Comparison of ENCODE assay signal across 6 worm cellular contexts in the genomic region with DNA sequence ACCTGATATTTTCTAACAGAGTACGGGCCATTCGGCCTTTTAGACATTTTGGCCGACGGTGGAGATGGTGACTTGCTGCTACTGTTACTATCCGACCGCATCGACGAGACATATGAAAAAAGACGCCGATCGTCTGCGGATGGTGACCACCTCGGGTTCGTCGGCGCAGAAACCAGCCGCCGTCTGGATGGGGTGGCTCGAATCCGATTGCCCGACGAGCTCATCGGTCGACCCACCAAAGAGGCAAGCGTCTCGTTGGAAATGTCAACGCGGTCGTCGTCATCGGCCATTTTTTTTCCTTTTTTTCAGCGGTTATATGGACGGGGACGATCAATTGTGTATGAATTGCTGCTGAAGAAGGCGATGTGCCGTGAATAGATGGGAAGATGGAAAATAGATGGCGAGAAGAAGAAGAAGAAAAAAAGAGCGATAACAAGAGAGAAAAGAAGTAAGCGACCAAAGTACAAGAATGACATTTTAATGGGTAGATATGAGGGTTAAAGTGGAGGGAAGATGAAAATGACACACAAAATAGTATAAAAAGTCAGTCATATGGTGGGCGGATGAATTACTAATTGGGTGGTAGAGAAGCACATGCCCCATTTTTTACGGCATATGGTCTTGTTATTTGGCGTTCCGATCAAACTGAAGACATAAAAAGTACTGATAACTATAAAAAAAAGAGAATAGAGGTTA.
TF ChIP-seq lines count a peak whose summit lies in the region.

No protein-coding gene starts in this region.

TF ChIP-seq in whole organism, L1 larva, 84 proteins besides CTCF, POLR2A, EP300 and RAD21:
- TF ChIP-seq elt-2 (tag; optimal IDR thresholded peaks at IDR 0.05; lab: Kevin White, UChicago) (no peak), lin-14 (GFP tag; optimal IDR thresholded peaks at IDR 0.05; lab: Kevin White, UChicago) (peak; percentile 54), pag-3 (tag; optimal IDR thresholded peaks at IDR 0.05; lab: Kevin White, UChicago; ENCODE audit: borderline replicate concordance, insufficient read depth) (peak; percentile 42), ces-1 (GFP tag; optimal IDR thresholded peaks at IDR 0.05; lab: Kevin White, UChicago) (no peak), fkh-10 (GFP tag; optimal IDR thresholded peaks at IDR 0.05; lab: Kevin White, UChicago) (no peak), isw-1 (GFP tag; IDR thresholded peaks at IDR 0.05; lab: Robert Waterston, UW) (peak; percentile 3; the same call in 1 of the 2 replicates), zag-1 (tag; optimal IDR thresholded peaks at IDR 0.05; lab: Kevin White, UChicago) (no peak), nhr-85 (tag; lab: Kevin White, UChicago) (peak; percentile 58), ceh-82 (tag; optimal IDR thresholded peaks at IDR 0.05; lab: Kevin White, UChicago) (peak in 1 of 3 experiments; percentile 24), nhr-19 (GFP tag; conservative IDR thresholded peaks at IDR 0.05; lab: Robert Waterston, UW) (no peak), lsy-2 (tag; optimal IDR thresholded peaks at IDR 0.05; lab: Kevin White, UChicago) (no peak), alr-1 (tag; optimal IDR thresholded peaks at IDR 0.05; lab: Kevin White, UChicago; ENCODE audit: borderline replicate concordance) (no peak), Y116A8C.19 (tag; optimal IDR thresholded peaks at IDR 0.05; lab: Kevin White, UChicago; ENCODE audit: borderline replicate concordance) (no peak)

TF ChIP-seq in whole organism, L2 larva, 48 proteins besides CTCF, POLR2A, EP300 and RAD21 (continues in another document):
- TF ChIP-seq nhr-11 (tag; optimal IDR thresholded peaks at IDR 0.05; lab: Kevin White, UChicago) (no peak), mdl-1 (tag; optimal IDR thresholded peaks at IDR 0.05; lab: Kevin White, UChicago) (no peak), nhr-237 (tag; optimal IDR thresholded peaks at IDR 0.05; lab: Kevin White, UChicago) (no peak), snpc-4 (tag; optimal IDR thresholded peaks at IDR 0.05; lab: Kevin White, UChicago) (no peak), sma-9 (GFP tag; optimal IDR thresholded peaks at IDR 0.05; lab: Kevin White, UChicago) (peak; percentile 14), sma-9 (tag; optimal IDR thresholded peaks at IDR 0.05; lab: Kevin White, UChicago) (no peak), nhr-21 (tag; optimal IDR thresholded peaks at IDR 0.05; lab: Kevin White, UChicago) (no peak), blmp-1 (tag; optimal IDR thresholded peaks at IDR 0.05; lab: Kevin White, UChicago; ENCODE audit: insufficient read depth) (peak; percentile 5), lin-39 (tag; optimal IDR thresholded peaks at IDR 0.05; lab: Kevin White, UChicago) (no peak), R02D3.7 (tag; optimal IDR thresholded peaks at IDR 0.05; lab: Kevin White, UChicago) (no peak), mbf-1 (tag; optimal IDR thresholded peaks at IDR 0.05; lab: Kevin White, UChicago) (no peak), lsy-2 (tag; optimal IDR thresholded peaks at IDR 0.05; lab: Kevin White, UChicago) (peak in 1 of 2 experiments; percentile 1), nhr-6 (tag; optimal IDR thresholded peaks at IDR 0.05; lab: Kevin White, UChicago) (no peak), mab-5 (tag; optimal IDR thresholded peaks at IDR 0.05; lab: Kevin White, UChicago) (no peak), skn-1 (tag; optimal IDR thresholded peaks at IDR 0.05; lab: Kevin White, UChicago) (no peak)

TF ChIP-seq in whole organism, L3 larva, 47 proteins besides CTCF, POLR2A, EP300 and RAD21 (continues in another document):
- TF ChIP-seq fkh-2 (tag; optimal IDR thresholded peaks at IDR 0.05; lab: Kevin White, UChicago) = no peak
- TF ChIP-seq lsy-12 (tag; optimal IDR thresholded peaks at IDR 0.05; lab: Kevin White, UChicago) = no peak
- no peak for TF ChIP-seq ztf-11 (tag; optimal IDR thresholded peaks at IDR 0.05; lab: Kevin White, UChicago)
- no peak for TF ChIP-seq nhr-12 (tag; optimal IDR thresholded peaks at IDR 0.05; lab: Kevin White, UChicago)
- no peak for TF ChIP-seq R02D3.7 (tag; optimal IDR thresholded peaks at IDR 0.05; lab: Kevin White, UChicago)
- no peak for TF ChIP-seq jun-1 (tag; optimal IDR thresholded peaks at IDR 0.05; lab: Kevin White, UChicago)
- TF ChIP-seq nhr-76 (tag; optimal IDR thresholded peaks at IDR 0.05; lab: Kevin White, UChicago) = no peak
- no peak for TF ChIP-seq nfya-1 (tag; optimal IDR thresholded peaks at IDR 0.05; lab: Kevin White, UChicago; ENCODE audit: insufficient read depth)
- no peak for TF ChIP-seq pha-4 (tag; optimal IDR thresholded peaks at IDR 0.05; lab: Kevin White, UChicago)
- peak; percentile 33 for TF ChIP-seq egl-5 (tag; optimal IDR thresholded peaks at IDR 0.05; lab: Kevin White, UChicago)
- no peak for TF ChIP-seq nhr-43 (tag; optimal IDR thresholded peaks at IDR 0.05; lab: Kevin White, UChicago; ENCODE audit: poor library complexity, severe bottlenecking)
- TF ChIP-seq ceh-28 (tag; optimal IDR thresholded peaks at IDR 0.05; lab: Kevin White, UChicago) = no peak
- no peak for TF ChIP-seq mml-1 (tag; optimal IDR thresholded peaks at IDR 0.05; lab: Kevin White, UChicago)
- no peak for TF ChIP-seq fos-1 (tag; optimal IDR thresholded peaks at IDR 0.05; lab: Kevin White, UChicago)
- no peak for TF ChIP-seq nhr-23 (tag; optimal IDR thresholded peaks at IDR 0.05; lab: Kevin White, UChicago)

TF ChIP-seq in whole organism, L4 larva, 104 proteins besides CTCF, POLR2A, EP300 and RAD21 (continues in another document):
- TF ChIP-seq Y48G9A.11 (GFP tag; IDR thresholded peaks at IDR 0.05; lab: Robert Waterston, UW) (peak; percentile 32; the same call in 1 of the 2 replicates), ama-1 (optimal IDR thresholded peaks at IDR 0.05; lab: Kevin White, UChicago) (peak; percentile 68), dve-1 (tag; optimal IDR thresholded peaks at IDR 0.05; lab: Kevin White, UChicago; ENCODE audit: insufficient read depth) (peak; percentile 44), snpc-4 (tag; optimal IDR thresholded peaks at IDR 0.05; lab: Kevin White, UChicago) (no peak), aha-1 (tag; lab: Kevin White, UChicago) (peak; percentile 73), ztf-7 (tag; optimal IDR thresholded peaks at IDR 0.05; lab: Kevin White, UChicago) (no peak), tra-1 (GFP tag; IDR thresholded peaks at IDR 0.05; lab: Robert Waterston, UW) (0 out of 2 replicates have a peak, but pooled peaks have one; percentile 62), php-3 (GFP tag; IDR thresholded peaks at IDR 0.05; lab: Robert Waterston, UW) (peak; percentile 38; the same call in 1 of the 2 replicates), hlh-11 (tag; optimal IDR thresholded peaks at IDR 0.05; lab: Kevin White, UChicago) (peak; percentile 26), dmd-6 (GFP tag; IDR thresholded peaks at IDR 0.05; lab: Robert Waterston, UW) (peak; percentile 54), nhr-6 (tag; optimal IDR thresholded peaks at IDR 0.05; lab: Kevin White, UChicago) (peak; percentile 15), nhr-28 (tag; optimal IDR thresholded peaks at IDR 0.05; lab: Kevin White, UChicago) (peak; percentile 39), unc-62 (GFP tag; optimal IDR thresholded peaks at IDR 0.05 in 1 of 2; lab: Kevin White, UChicago) (peak in 1 of 2 experiments; percentile 97), unc-62 (tag; optimal IDR thresholded peaks at IDR 0.05; lab: Kevin White, UChicago) (no peak)

TF ChIP-seq in whole organism, mixed stage, embryonic, 35 proteins besides CTCF, POLR2A, EP300 and RAD21:
- peak; percentile 17 for TF ChIP-seq elt-1 (tag; optimal IDR thresholded peaks at IDR 0.05; lab: Kevin White, UChicago; ENCODE audit: borderline replicate concordance, insufficient read depth)
- TF ChIP-seq nhr-28 (tag; optimal IDR thresholded peaks at IDR 0.05; lab: Kevin White, UChicago) = no peak
- no peak for TF ChIP-seq zip-8 (tag; optimal IDR thresholded peaks at IDR 0.05; lab: Kevin White, UChicago)
- no peak for TF ChIP-seq unc-39 (tag; optimal IDR thresholded peaks at IDR 0.05; lab: Kevin White, UChicago)

TF ChIP-seq in whole organism, young adult, 124 proteins besides CTCF, POLR2A, EP300 and RAD21:
- no peak for TF ChIP-seq attf-5 (GFP tag; optimal IDR thresholded peaks at IDR 0.05; lab: Kevin White, UChicago)
- peak; percentile 35 for TF ChIP-seq somi-1 (GFP tag; optimal IDR thresholded peaks at IDR 0.05; lab: Kevin White, UChicago)
- no peak for TF ChIP-seq Y79H2A.3 (GFP tag; conservative IDR thresholded peaks at IDR 0.05; lab: Robert Waterston, UW)
- TF ChIP-seq snpc-1.1 (tag; optimal IDR thresholded peaks at IDR 0.05; lab: Kevin White, UChicago; ENCODE audit: insufficient read depth) = no peak
- no peak for TF ChIP-seq ztf-26 (tag; optimal IDR thresholded peaks at IDR 0.05; lab: Kevin White, UChicago)
- TF ChIP-seq K11D2.4 (GFP tag; IDR thresholded peaks at IDR 0.05; lab: Robert Waterston, UW) = no peak
- TF ChIP-seq zfh-2 (GFP tag; conservative IDR thresholded peaks at IDR 0.05; lab: Robert Waterston, UW) = peak; percentile 86
- TF ChIP-seq Y56A3A.18 (GFP tag; IDR thresholded peaks at IDR 0.05; lab: Robert Waterston, UW) = no peak
- peak; percentile 50 for TF ChIP-seq nhr-80 (tag; optimal IDR thresholded peaks at IDR 0.05; lab: Kevin White, UChicago)
- TF ChIP-seq chd-7 (tag; optimal IDR thresholded peaks at IDR 0.05; lab: Kevin White, UChicago) = peak; percentile 22
- 0 out of 2 replicates have a peak, but pooled peaks have one; percentile 37 for TF ChIP-seq F37B4.10 (GFP tag; IDR thresholded peaks at IDR 0.05; lab: Robert Waterston, UW)
- TF ChIP-seq sea-2 (GFP tag; IDR thresholded peaks at IDR 0.05; lab: Robert Waterston, UW) = no peak
- no peak for TF ChIP-seq B0261.1 (tag; optimal IDR thresholded peaks at IDR 0.05; lab: Kevin White, UChicago)
- TF ChIP-seq ccch-3 (GFP tag; optimal IDR thresholded peaks at IDR 0.05; lab: Kevin White, UChicago) = no peak
- 0 out of 2 replicates have a peak, but pooled peaks have one; percentile 6 for TF ChIP-seq mcd-1 (GFP tag; IDR thresholded peaks at IDR 0.05; lab: Robert Waterston, UW)
- TF ChIP-seq cebp-1 (GFP tag; IDR thresholded peaks at IDR 0.05; lab: Robert Waterston, UW) = no peak
- peak; percentile 1 for TF ChIP-seq cebp-1 (tag; optimal IDR thresholded peaks at IDR 0.05; lab: Kevin White, UChicago)
- peak; percentile 32; the same call in 1 of the 2 replicates for TF ChIP-seq egrh-3 (GFP tag; IDR thresholded peaks at IDR 0.05; lab: Robert Waterston, UW)
- peak; percentile 5 for TF ChIP-seq athp-1 (tag; optimal IDR thresholded peaks at IDR 0.05; lab: Kevin White, UChicago)
